Worm (Caenorhabditis elegans) whole organism, L1 larva: ENCODE measurements around the gene srv-14.

Source experiments
- C34B4.2 ChIP-seq: sonication (generic microtip); optimal IDR thresholded peaks from 2 replicates; lab custom pipeline; 2017; ENCODE audit warnings: mild to moderate bottlenecking, missing genetic modification characterization, missing compliant biosample characterization
- F16B12.6 ChIP-seq: fragments of 150-350 bp; optimal IDR thresholded peaks from 2 replicates; lab custom pipeline; 2014; ENCODE audit warnings: missing biosample characterization, missing genetic modification characterization
- Y116A8C.19 ChIP-seq: sonication (generic microtip); optimal IDR thresholded peaks from 2 replicates; lab custom pipeline; 2016; ENCODE audit warnings: missing compliant biosample characterization, missing genetic modification characterization, borderline replicate concordance
- alr-1 ChIP-seq: fragments of 200-800 bp; sonication (Bioruptor generic); optimal IDR thresholded peaks from 2 replicates; lab custom pipeline; 2018; ENCODE audit warnings: borderline replicate concordance, mild to moderate bottlenecking, missing genetic modification characterization, missing compliant biosample characterization
- ama-1 ChIP-seq: fragments of 150-350 bp; optimal IDR thresholded peaks from 2 replicates; lab custom pipeline; 2014
- ceh-63 ChIP-seq: fragments of 200-800 bp; sonication (Bioruptor generic); optimal IDR thresholded peaks from 2 replicates; lab custom pipeline; 2018; ENCODE audit warnings: mild to moderate bottlenecking, missing genetic modification characterization, missing compliant biosample characterization
- dpl-1 ChIP-seq, 3 experiments: fragments of 150-350 bp in 2 of 3; sonication (generic microtip) in 1 of 3; optimal IDR thresholded peaks; 2 replicates each; lab custom pipeline; 2014 to 2017; ENCODE audit warnings: missing biosample characterization in 3 of 3, missing genetic modification characterization in 3 of 3, missing genetic modification reagents in 3 of 3
- efl-1 ChIP-seq, 4 experiments: fragments of 150-350 bp; optimal IDR thresholded peaks in 3 of 4; peaks in 1 of 4; 1 replicate in 1 of 4; 2 replicates in 3 of 4; lab custom pipeline; 2014; ENCODE audit warnings: missing biosample characterization in 2 of 4, missing genetic modification characterization in 2 of 4, missing genetic modification reagents in 2 of 4
- egl-27 ChIP-seq, 2 experiments: fragments of 150-350 bp in 1 of 2; sonication (generic microtip); optimal IDR thresholded peaks; 3 replicates each; lab custom pipeline; 2017 to 2018; ENCODE audit warnings: missing biosample characterization in 2 of 2, missing genetic modification characterization in 2 of 2, missing genetic modification reagents in 2 of 2
- fkh-4 ChIP-seq: sonication (generic microtip); optimal IDR thresholded peaks from 2 replicates; lab custom pipeline; 2016; ENCODE audit warnings: missing compliant biosample characterization, missing genetic modification characterization, borderline replicate concordance
- fkh-8 ChIP-seq: sonication (generic microtip); optimal IDR thresholded peaks from 2 replicates; lab custom pipeline; 2016; ENCODE audit warnings: mild to moderate bottlenecking, missing genetic modification characterization, missing compliant biosample characterization
- grh-1 ChIP-seq: fragments of 200-800 bp; sonication (Bioruptor generic); IDR thresholded peaks from 2 replicates; pipeline ENCODE4 v1.3.6; 2022; ENCODE audit warnings: missing genetic modification reagents, missing genetic modification characterization, missing compliant biosample characterization
- hlh-4 ChIP-seq: sonication (generic microtip); optimal IDR thresholded peaks from 2 replicates; lab custom pipeline; 2016; ENCODE audit warnings: mild to moderate bottlenecking, missing genetic modification characterization, missing compliant biosample characterization
- irx-1 ChIP-seq: sonication (generic microtip); optimal IDR thresholded peaks from 2 replicates; lab custom pipeline; 2016; ENCODE audit warnings: missing genetic modification characterization, missing compliant biosample characterization
- lin-35 ChIP-seq, 2 experiments: fragments of 150-350 bp; optimal IDR thresholded peaks; 2 replicates each; lab custom pipeline; 2014; ENCODE audit warnings: missing biosample characterization in 2 of 2, missing genetic modification characterization in 2 of 2, missing genetic modification reagents in 2 of 2
- lin-39 ChIP-seq: fragments of 150-350 bp; optimal IDR thresholded peaks from 2 replicates; lab custom pipeline; 2014; ENCODE audit warnings: missing biosample characterization, missing genetic modification reagents, missing genetic modification characterization
- lir-3 ChIP-seq: sonication (generic microtip); optimal IDR thresholded peaks from 2 replicates; lab custom pipeline; 2016; ENCODE audit warnings: mild to moderate bottlenecking, missing genetic modification characterization, moderate library complexity, missing compliant biosample characterization; ENCODE audit not compliant: poor library complexity
- lsy-2 ChIP-seq, 2 experiments: fragments of 150-350 bp; optimal IDR thresholded peaks; 2 replicates each; lab custom pipeline; 2014; ENCODE audit warnings: missing biosample characterization in 2 of 2, missing genetic modification characterization in 2 of 2
- mab-9 ChIP-seq: fragments of 200-800 bp; sonication (Bioruptor generic); IDR thresholded peaks from 2 replicates; pipeline ENCODE4 v1.3.6; 2022; ENCODE audit warnings: missing genetic modification reagents, missing genetic modification characterization, missing compliant biosample characterization
- mdl-1 ChIP-seq, 2 experiments: fragments of 150-350 bp; optimal IDR thresholded peaks; 2 replicates each; lab custom pipeline; 2014 to 2017; ENCODE audit warnings: missing biosample characterization in 2 of 2, missing genetic modification characterization in 2 of 2, inconsistent platforms in 1 of 2
- mep-1 ChIP-seq: fragments of 150-350 bp; optimal IDR thresholded peaks from 2 replicates; lab custom pipeline; 2014; ENCODE audit warnings: missing biosample characterization, missing genetic modification characterization
- nhr-12 ChIP-seq: sonication (generic microtip); optimal IDR thresholded peaks from 2 replicates; lab custom pipeline; 2017; ENCODE audit warnings: missing biosample characterization, missing genetic modification characterization
- nhr-19 ChIP-seq: fragments of 200-800 bp; sonication (Bioruptor generic); conservative IDR thresholded peaks from 2 replicates; pipeline ENCODE4 v1.3.6; 2022; ENCODE audit warnings: missing genetic modification characterization, missing compliant biosample characterization
- nhr-20 ChIP-seq: sonication (generic microtip); optimal IDR thresholded peaks from 2 replicates; lab custom pipeline; 2016; ENCODE audit warnings: mild to moderate bottlenecking, missing genetic modification characterization, missing compliant biosample characterization
- nhr-237 ChIP-seq: fragments of 150-350 bp; optimal IDR thresholded peaks from 2 replicates; lab custom pipeline; 2014; ENCODE audit warnings: missing biosample characterization, missing genetic modification characterization
- nhr-47 ChIP-seq: sonication (generic microtip); optimal IDR thresholded peaks from 2 replicates; lab custom pipeline; 2016; ENCODE audit warnings: mild to moderate bottlenecking, missing genetic modification characterization, moderate library complexity, missing compliant biosample characterization
- nhr-71 ChIP-seq: sonication (generic microtip); optimal IDR thresholded peaks from 2 replicates; lab custom pipeline; 2016; ENCODE audit warnings: mild to moderate bottlenecking, missing genetic modification characterization, moderate library complexity, missing compliant biosample characterization
- nhr-77 ChIP-seq: fragments of 150-350 bp; optimal IDR thresholded peaks from 2 replicates; lab custom pipeline; 2014; ENCODE audit warnings: missing biosample characterization, missing genetic modification characterization
- nhr-90 ChIP-seq: sonication (generic microtip); optimal IDR thresholded peaks from 2 replicates; lab custom pipeline; 2016; ENCODE audit warnings: mild to moderate bottlenecking, missing genetic modification characterization, missing compliant biosample characterization; ENCODE audit not compliant: poor library complexity
- pag-3 ChIP-seq: sonication (generic microtip); optimal IDR thresholded peaks from 2 replicates; lab custom pipeline; 2017; ENCODE audit warnings: missing genetic modification characterization, mild to moderate bottlenecking, missing compliant biosample characterization, antibody characterized with exemption, borderline replicate concordance; ENCODE audit not compliant: insufficient read depth
- pqm-1 ChIP-seq: sonication (generic microtip); optimal IDR thresholded peaks from 3 replicates; lab custom pipeline; 2017; ENCODE audit warnings: missing biosample characterization, missing genetic modification characterization
- snu-23 ChIP-seq: sonication (generic microtip); optimal IDR thresholded peaks from 2 replicates; lab custom pipeline; 2016; ENCODE audit warnings: missing genetic modification characterization, missing compliant biosample characterization
- sox-4 ChIP-seq: sonication (generic microtip); optimal IDR thresholded peaks from 2 replicates; lab custom pipeline; 2016; ENCODE audit warnings: missing genetic modification characterization, missing compliant biosample characterization
- sptf-1 ChIP-seq: fragments of 150-350 bp; optimal IDR thresholded peaks from 2 replicates; lab custom pipeline; 2014; ENCODE audit warnings: missing biosample characterization, missing genetic modification characterization
- sup-37 ChIP-seq: fragments of 200-800 bp; sonication (Bioruptor generic); optimal IDR thresholded peaks from 2 replicates; lab custom pipeline; 2018; ENCODE audit warnings: mild to moderate bottlenecking, missing genetic modification characterization, missing compliant biosample characterization
- tbx-2 ChIP-seq: sonication (generic microtip); optimal IDR thresholded peaks from 2 replicates; lab custom pipeline; 2016; ENCODE audit warnings: missing genetic modification characterization, missing compliant biosample characterization
- unc-130 ChIP-seq: fragments of 150-350 bp; optimal IDR thresholded peaks from 2 replicates; lab custom pipeline; 2017; ENCODE audit warnings: missing biosample characterization, missing genetic modification characterization, inconsistent platforms
- unc-30 ChIP-seq: sonication (generic microtip); optimal IDR thresholded peaks from 2 replicates; lab custom pipeline; 2017; ENCODE audit warnings: missing biosample characterization, missing genetic modification characterization
- unc-98 ChIP-seq: fragments of 200-800 bp; sonication (Bioruptor generic); IDR thresholded peaks from 2 replicates; pipeline ENCODE4 v1.3.6; 2022; ENCODE audit warnings: missing genetic modification characterization, missing compliant biosample characterization
- ztf-11 ChIP-seq, 2 experiments: sonication (generic microtip); optimal IDR thresholded peaks; 2 replicates each; lab custom pipeline; 2016 to 2017; ENCODE audit warnings: missing genetic modification characterization in 2 of 2, missing biosample characterization in 1 of 2, missing compliant biosample characterization in 1 of 2

srv-14 gene

ce11 chrIV:15923000-15923399, 29.0 kb upstream of the srv-14 start:
- TF ChIP-seq efl-1 (optimal IDR thresholded peaks at IDR 0.05; lab: Kevin White, UChicago) (no peak), efl-1 (GFP tag; optimal IDR thresholded peaks at IDR 0.05 in 1 of 2; lab: Kevin White, UChicago) (peak in 1 of 2 experiments; percentile 5), lin-39 (tag; lab: Kevin White, UChicago) (no peak)
- TF ChIP-seq, all 84 proteins: peak for 1

ce11 chrIV:15915061-15915460, 21.0 kb upstream of the srv-14 start:
- no peak for TF ChIP-seq sptf-1 (tag; lab: Kevin White, UChicago)
- TF ChIP-seq nhr-20 (tag; lab: Kevin White, UChicago) = no peak
- no peak for TF ChIP-seq sox-4 (tag; lab: Kevin White, UChicago)
- TF ChIP-seq lsy-2 (tag; optimal IDR thresholded peaks at IDR 0.05; lab: Kevin White, UChicago) = no peak
- TF ChIP-seq nhr-77 (tag; lab: Kevin White, UChicago) = no peak
- no peak for TF ChIP-seq Y116A8C.19 (tag; lab: Kevin White, UChicago)
- no peak for TF ChIP-seq F16B12.6
- TF ChIP-seq mdl-1 (tag; optimal IDR thresholded peaks at IDR 0.05; lab: Kevin White, UChicago) = no peak
- no peak for TF ChIP-seq pqm-1 (tag; lab: Kevin White, UChicago)
- no peak for TF ChIP-seq lin-35 (GFP tag; optimal IDR thresholded peaks at IDR 0.05; lab: Kevin White, UChicago)
- TF ChIP-seq mab-9 = no peak
- TF ChIP-seq alr-1 = no peak
- TF ChIP-seq ama-1 (lab: Kevin White, UChicago) = no peak
- no peak for TF ChIP-seq unc-98 (GFP tag; lab: Robert Waterston, UW)

ce11 chrIV:15908251-15908650, 14.2 kb upstream of the srv-14 start:
- TF ChIP-seq efl-1 (optimal IDR thresholded peaks at IDR 0.05; lab: Kevin White, UChicago) (no peak), efl-1 (GFP tag; optimal IDR thresholded peaks at IDR 0.05 in 1 of 2; lab: Kevin White, UChicago) (peak in 1 of 2 experiments; percentile 40), alr-1 (no peak), fkh-8 (tag; lab: Kevin White, UChicago) (peak; percentile 69), nhr-71 (tag; lab: Kevin White, UChicago) (peak; percentile 29), fkh-4 (no peak), nhr-12 (tag; lab: Kevin White, UChicago) (no peak), ama-1 (lab: Kevin White, UChicago) (no peak), tbx-2 (tag; lab: Kevin White, UChicago) (no peak), hlh-4 (tag; lab: Kevin White, UChicago) (peak; percentile 75), ceh-63 (no peak), nhr-47 (tag; lab: Kevin White, UChicago) (peak; percentile 33), nhr-20 (tag; lab: Kevin White, UChicago) (no peak), irx-1 (tag; lab: Kevin White, UChicago) (no peak)

ce11 chrIV:15906059-15906632, 12.1 kb upstream of the srv-14 start, which contains the start of gene srv-15:
TSS of gene srv-15 (plus strand) at chrIV:15906582.
- TF ChIP-seq C34B4.2 (no peak), fkh-8 (tag; lab: Kevin White, UChicago) (peak; percentile 25), ztf-11 (tag; optimal IDR thresholded peaks at IDR 0.05; lab: Kevin White, UChicago) (no peak), unc-130 (tag; lab: Kevin White, UChicago) (no peak), unc-30 (no peak), hlh-4 (tag; lab: Kevin White, UChicago) (peak; percentile 76), mep-1 (no peak), nhr-20 (tag; lab: Kevin White, UChicago) (no peak), unc-98 (GFP tag; lab: Robert Waterston, UW) (no peak), nhr-47 (tag; lab: Kevin White, UChicago) (peak; percentile 29), nhr-71 (tag; lab: Kevin White, UChicago) (peak; percentile 39), nhr-237 (tag; lab: Kevin White, UChicago) (no peak)

ce11 chrIV:15901123-15901522, 7.1 kb upstream of the srv-14 start, which contains the start of gene Y105C5B.5:
TSS of gene Y105C5B.5 (minus strand) at chrIV:15901225.
- TF ChIP-seq lsy-2 (tag; optimal IDR thresholded peaks at IDR 0.05; lab: Kevin White, UChicago) = peak; percentile 6 to 46
- TF ChIP-seq nhr-71 (tag; lab: Kevin White, UChicago) = peak; percentile 69
- no peak for TF ChIP-seq Y116A8C.19 (tag; lab: Kevin White, UChicago)
- TF ChIP-seq nhr-237 (tag; lab: Kevin White, UChicago) = no peak
- peak in 1 of 2 experiments; percentile 2 for TF ChIP-seq efl-1 (optimal IDR thresholded peaks at IDR 0.05; lab: Kevin White, UChicago)
- TF ChIP-seq efl-1 (GFP tag; optimal IDR thresholded peaks at IDR 0.05 in 1 of 2; lab: Kevin White, UChicago) = no peak
- TF ChIP-seq nhr-20 (tag; lab: Kevin White, UChicago) = peak; percentile 91
- peak; percentile 46 for TF ChIP-seq tbx-2 (tag; lab: Kevin White, UChicago)
- TF ChIP-seq lir-3 (tag; lab: Kevin White, UChicago) = peak; percentile 32
- no peak for TF ChIP-seq egl-27 (tag; optimal IDR thresholded peaks at IDR 0.05; lab: Kevin White, UChicago)
- TF ChIP-seq dpl-1 (GFP tag; optimal IDR thresholded peaks at IDR 0.05; lab: Kevin White, UChicago) = peak in 1 of 3 experiments; percentile 7
- 0 out of 2 replicates have a peak, but pooled peaks have one; percentile 27 for TF ChIP-seq nhr-19 (GFP tag; lab: Robert Waterston, UW)
- peak; percentile 70 for TF ChIP-seq snu-23 (GFP tag; lab: Kevin White, UChicago)
- peak; percentile 44 for TF ChIP-seq nhr-90
- TF ChIP-seq sup-37 (GFP tag; lab: Kevin White, UChicago) = no peak
- peak in 1 of 2 experiments; percentile 59 for TF ChIP-seq lin-35 (GFP tag; optimal IDR thresholded peaks at IDR 0.05; lab: Kevin White, UChicago)
- peak; percentile 85 for TF ChIP-seq grh-1 (GFP tag; lab: Robert Waterston, UW)
- no peak for TF ChIP-seq pag-3 (tag; lab: Kevin White, UChicago)
